Fruit fly (Drosophila melanogaster): Measurements from ENCODE around the gene croc.

Gene croc

DNA sequence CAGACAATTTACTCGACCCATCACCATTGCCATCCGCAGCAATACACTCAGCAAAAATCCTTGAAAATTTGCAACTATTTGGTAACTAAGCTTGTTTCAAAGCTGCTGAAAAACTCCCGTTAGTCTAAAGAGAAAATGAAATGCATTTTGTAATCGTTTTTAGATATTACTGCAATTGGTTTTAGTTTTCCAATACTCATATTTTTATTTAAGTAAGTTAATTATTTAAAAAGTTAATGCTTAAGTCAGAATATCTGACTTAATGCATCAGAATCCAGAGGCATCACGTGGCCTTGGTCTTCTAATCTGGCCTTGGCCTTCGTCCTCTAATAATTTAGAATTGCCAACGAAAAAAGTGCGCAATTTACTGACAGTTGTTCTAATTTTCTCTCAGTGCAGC, 13.4 kb downstream of the croc start (continued):
- TF ChIP-seq E2f2 (GFP tag; IDR thresholded peaks at IDR 0.05): no peak
- peak; percentile 73 for TF ChIP-seq CG17361 (GFP tag; IDR thresholded peaks at IDR 0.05)
- TF ChIP-seq gcm (GFP tag; optimal IDR thresholded peaks at IDR 0.05): no peak
- TF ChIP-seq danr (GFP tag; IDR thresholded peaks at IDR 0.05): no peak
- TF ChIP-seq CG9215 (GFP tag; IDR thresholded peaks at IDR 0.05): no peak
- no peak for TF ChIP-seq sim (GFP tag; IDR thresholded peaks at IDR 0.05)
- no peak for TF ChIP-seq CG13287 (GFP tag; IDR thresholded peaks at IDR 0.05; ENCODE audit: partially characterized antibody)
- no peak for TF ChIP-seq dmrt99B (tag; optimal IDR thresholded peaks at IDR 0.05)
- TF ChIP-seq cg (GFP tag; optimal IDR thresholded peaks at IDR 0.05): no peak
- no peak for TF ChIP-seq CG4617 (GFP tag; optimal IDR thresholded peaks at IDR 0.05; ENCODE audit: borderline replicate concordance)
- no peak for TF ChIP-seq ems (GFP tag; optimal IDR thresholded peaks at IDR 0.05)
- TF ChIP-seq disco-r (GFP tag; optimal IDR thresholded peaks at IDR 0.05): no peak
- TF ChIP-seq CG15601 (tag; optimal IDR thresholded peaks at IDR 0.05): peak; percentile 16
- no peak for TF ChIP-seq ci (GFP tag; IDR thresholded peaks at IDR 0.05)
- no peak for TF ChIP-seq ato (GFP tag; IDR thresholded peaks at IDR 0.05; ENCODE audit: partially characterized antibody)
- TF ChIP-seq CG14050 (GFP tag; IDR thresholded peaks at IDR 0.05): no peak
- TF ChIP-seq Poxn (GFP tag; IDR thresholded peaks at IDR 0.05): no peak
- TF ChIP-seq CG30403 (GFP tag; optimal IDR thresholded peaks at IDR 0.05): no peak
- peak; percentile 7 for TF ChIP-seq CG11723 (GFP tag; optimal IDR thresholded peaks at IDR 0.05)
- TF ChIP-seq CG3995 (GFP tag; optimal IDR thresholded peaks at IDR 0.05): no peak
- TF ChIP-seq Chrac-16 (GFP tag; optimal IDR thresholded peaks at IDR 0.05): no peak
- TF ChIP-seq Hsf (GFP tag; optimal IDR thresholded peaks at IDR 0.05): no peak
- peak; percentile 15 for TF ChIP-seq zen (tag; optimal IDR thresholded peaks at IDR 0.05)
- TF ChIP-seq CG13123 (GFP tag; optimal IDR thresholded peaks at IDR 0.05): no peak
- no peak for TF ChIP-seq CG3407 (GFP tag; optimal IDR thresholded peaks at IDR 0.05)
- TF ChIP-seq Tbp (GFP tag; optimal IDR thresholded peaks at IDR 0.05): no peak
- TF ChIP-seq H2.0 (GFP tag; IDR thresholded peaks at IDR 0.05): no peak
- no peak for TF ChIP-seq wor (GFP tag; IDR thresholded peaks at IDR 0.05)
- no peak for TF ChIP-seq sens-2 (GFP tag; IDR thresholded peaks at IDR 0.05)
- no peak for TF ChIP-seq toy (GFP tag; IDR thresholded peaks at IDR 0.05)
- no peak for TF ChIP-seq onecut (GFP tag; IDR thresholded peaks at IDR 0.05)
- TF ChIP-seq Usf (GFP tag; optimal IDR thresholded peaks at IDR 0.05): no peak
- TF ChIP-seq Oli (tag; optimal IDR thresholded peaks at IDR 0.05): peak; percentile 33
- TF ChIP-seq her (GFP tag; optimal IDR thresholded peaks at IDR 0.05): no peak
- TF ChIP-seq salm (tag; optimal IDR thresholded peaks at IDR 0.05): no peak
- no peak for TF ChIP-seq Taf1 (GFP tag; IDR thresholded peaks at IDR 0.05)
- TF ChIP-seq CG34224 (GFP tag; IDR thresholded peaks at IDR 0.05; ENCODE audit: partially characterized antibody): no peak
- TF ChIP-seq hth (optimal IDR thresholded peaks at IDR 0.05): no peak
- no peak for TF ChIP-seq ttk (GFP tag; IDR thresholded peaks at IDR 0.05)
- no peak for TF ChIP-seq Bdp1 (GFP tag; optimal IDR thresholded peaks at IDR 0.05)
- no peak for TF ChIP-seq Atf-2 (GFP tag; optimal IDR thresholded peaks at IDR 0.05)
- no peak for TF ChIP-seq vfl (GFP tag; optimal IDR thresholded peaks at IDR 0.05)
- no peak for TF ChIP-seq Lhr (GFP tag; optimal IDR thresholded peaks at IDR 0.05)
- TF ChIP-seq CG8089 (GFP tag; optimal IDR thresholded peaks at IDR 0.05): no peak
- TF ChIP-seq ase (GFP tag; IDR thresholded peaks at IDR 0.05): no peak
- peak; percentile 10 for TF ChIP-seq trem (tag; optimal IDR thresholded peaks at IDR 0.05)
- TF ChIP-seq nmo (GFP tag; optimal IDR thresholded peaks at IDR 0.05): peak; percentile 64
- no peak for TF ChIP-seq hbn (GFP tag; IDR thresholded peaks at IDR 0.05; ENCODE audit: partially characterized antibody)
- no peak for TF ChIP-seq CG16779 (GFP tag; IDR thresholded peaks at IDR 0.05)
- peak; percentile 49 for TF ChIP-seq CG15696 (tag; optimal IDR thresholded peaks at IDR 0.05)
- TF ChIP-seq fru (optimal IDR thresholded peaks at IDR 0.05): no peak
- no peak for TF ChIP-seq CG32532 (GFP tag; IDR thresholded peaks at IDR 0.05)
- TF ChIP-seq crc (GFP tag; optimal IDR thresholded peaks at IDR 0.05): no peak
- no peak for TF ChIP-seq CTCF (GFP tag; optimal IDR thresholded peaks at IDR 0.05)
- no peak for TF ChIP-seq CG10321 (GFP tag; IDR thresholded peaks at IDR 0.05)
